Worm (Caenorhabditis elegans): Measurements from ENCODE around the gene F28B12.1.
A peak's percentile ranks its signal among the peaks of the same experiment; 100 is the strongest.

DNA sequence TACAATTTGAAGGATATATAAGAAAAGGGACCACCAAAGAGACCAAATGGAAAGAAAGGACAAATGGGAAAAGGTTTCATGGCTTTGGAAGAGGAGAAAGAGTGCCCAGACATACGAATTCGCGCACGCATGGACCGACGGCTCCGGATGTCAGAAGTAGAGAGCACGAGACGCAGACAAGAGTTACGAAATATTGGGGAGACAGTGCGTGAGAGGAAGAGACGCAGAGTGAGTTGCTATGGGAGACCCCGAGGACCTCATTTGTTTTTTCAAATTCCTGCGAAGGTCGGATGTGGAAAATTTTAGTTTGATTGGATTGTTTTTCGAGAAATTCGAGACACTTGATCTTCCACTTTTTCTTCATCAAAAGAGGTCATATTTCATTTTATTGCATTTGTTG, 23.9 kb downstream of the F28B12.1 start:
- peak; percentile 32 for TF ChIP-seq nhr-129 (tag; optimal IDR thresholded peaks at IDR 0.05)
- no peak for TF ChIP-seq ceh-16 (tag; optimal IDR thresholded peaks at IDR 0.05)
- no peak for TF ChIP-seq ceh-82 (tag; optimal IDR thresholded peaks at IDR 0.05)
- no peak for TF ChIP-seq nhr-10 (tag; optimal IDR thresholded peaks at IDR 0.05)

All from whole organism, L2 larva.